Worm (Caenorhabditis elegans) whole organism, early embryonic: Measurements from ENCODE around the gene C54G10.1.

Experiments used
- B0310.2 ChIP-seq: sonication (generic microtip); optimal IDR thresholded peaks from 2 replicates; lab custom pipeline; 2016; ENCODE audit warnings: mild to moderate bottlenecking, missing genetic modification characterization, missing compliant biosample characterization
- F13C5.2 ChIP-seq: sonication (generic microtip); optimal IDR thresholded peaks from 2 replicates; lab custom pipeline; 2017; ENCODE audit warnings: mild to moderate bottlenecking, missing genetic modification characterization, inconsistent platforms, missing compliant biosample characterization
- aly-1 ChIP-seq: sonication (generic microtip); optimal IDR thresholded peaks from 2 replicates; lab custom pipeline; 2016; ENCODE audit warnings: missing genetic modification characterization, missing compliant biosample characterization
- ama-1 ChIP-seq: fragments of 150-350 bp; optimal IDR thresholded peaks from 2 replicates; lab custom pipeline; 2014
- ceh-13 ChIP-seq: fragments of 200-800 bp; sonication (Bioruptor generic); optimal IDR thresholded peaks from 2 replicates; lab custom pipeline; 2018; ENCODE audit warnings: mild to moderate bottlenecking, missing genetic modification characterization, missing compliant biosample characterization
- ceh-36 ChIP-seq: sonication (generic microtip); optimal IDR thresholded peaks from 2 replicates; lab custom pipeline; 2016; ENCODE audit warnings: missing genetic modification characterization, inconsistent platforms, missing compliant biosample characterization
- ets-7 ChIP-seq: sonication (generic microtip); optimal IDR thresholded peaks from 2 replicates; lab custom pipeline; 2016; ENCODE audit warnings: missing genotype, missing genetic modification characterization, missing compliant biosample characterization
- flt-1 ChIP-seq: fragments of 200-800 bp; sonication (Bioruptor generic); IDR thresholded peaks from 2 replicates; pipeline ENCODE4 v1.3.6; 2022; ENCODE audit warnings: missing genetic modification characterization, missing compliant biosample characterization
- hmbx-1 ChIP-seq: sonication (generic microtip); optimal IDR thresholded peaks from 2 replicates; lab custom pipeline; 2016; ENCODE audit warnings: mild to moderate bottlenecking, missing genetic modification characterization, missing compliant biosample characterization
- hmg-4 ChIP-seq: fragments of 200-800 bp; sonication (Bioruptor generic); optimal IDR thresholded peaks from 2 replicates; lab custom pipeline; 2018; ENCODE audit warnings: mild to moderate bottlenecking, missing genetic modification characterization, missing compliant biosample characterization
- hnd-1 ChIP-seq: sonication (generic microtip); optimal IDR thresholded peaks from 2 replicates; lab custom pipeline; 2016; ENCODE audit warnings: missing genetic modification characterization, missing compliant biosample characterization
- pes-1 ChIP-seq: fragments of 200-800 bp; sonication (Bioruptor generic); IDR thresholded peaks from 2 replicates; pipeline ENCODE4 v1.3.6; 2022; ENCODE audit warnings: missing genetic modification reagents, missing genetic modification characterization, missing compliant biosample characterization
- scrt-1 ChIP-seq: fragments of 200-800 bp; sonication (Bioruptor generic); IDR thresholded peaks from 2 replicates; pipeline ENCODE4 v1.3.6; 2022; ENCODE audit warnings: missing genetic modification characterization, missing compliant biosample characterization
- sea-1 ChIP-seq: fragments of 200-800 bp; sonication (Bioruptor generic); conservative IDR thresholded peaks from 2 replicates; pipeline ENCODE4 v1.3.6; 2022; ENCODE audit warnings: missing genetic modification characterization, missing compliant biosample characterization
- tbx-11 ChIP-seq: fragments of 200-800 bp; sonication (Bioruptor generic); IDR thresholded peaks from 2 replicates; pipeline ENCODE4 v1.3.6; 2022; ENCODE audit warnings: missing genetic modification characterization, missing compliant biosample characterization
- tbx-37 ChIP-seq: fragments of 200-800 bp; sonication (Bioruptor generic); conservative IDR thresholded peaks from 2 replicates; pipeline ENCODE4 v1.3.6; 2022; ENCODE audit warnings: missing genetic modification reagents, missing genetic modification characterization, missing compliant biosample characterization
- tra-4 ChIP-seq: sonication (generic microtip); optimal IDR thresholded peaks from 2 replicates; lab custom pipeline; 2017; ENCODE audit warnings: missing genetic modification characterization, missing compliant biosample characterization

The C54G10.1 gene

ce11 chrV:14620311-14620710 is 20.6 kb upstream of the C54G10.1 start:
- TF ChIP-seq hmg-4 (GFP tag; lab: Kevin White, UChicago) (no peak), B0310.2 (tag; lab: Kevin White, UChicago) (no peak), tra-4 (tag; lab: Kevin White, UChicago) (no peak), hmbx-1 (tag; lab: Kevin White, UChicago) (no peak), ceh-36 (no peak), ets-7 (no peak), pes-1 (no peak), ceh-13 (no peak), sea-1 (GFP tag; lab: Robert Waterston, UW) (no peak), tbx-37 (GFP tag; lab: Robert Waterston, UW) (no peak), F13C5.2 (tag; lab: Kevin White, UChicago) (no peak), flt-1 (no peak), tbx-11 (GFP tag; lab: Robert Waterston, UW) (no peak), aly-1 (no peak), hnd-1 (tag; lab: Kevin White, UChicago) (no peak), scrt-1 (GFP tag; lab: Robert Waterston, UW) (no peak), ama-1 (lab: Kevin White, UChicago) (no peak)

- TF ChIP-seq hmg-4 (GFP tag; lab: Kevin White, UChicago), result no peak
- no peak for TF ChIP-seq ets-7
- no peak for TF ChIP-seq flt-1
These were observed 20.1 kb upstream of the C54G10.1 start, which contains the start of gene hot-1 for ce11 chrV:14620835-14621234. Gene hot-1, plus strand, starts transcription at chrV:14621135.

- TF ChIP-seq ceh-36 (no peak), scrt-1 (GFP tag; lab: Robert Waterston, UW) (no peak), ceh-13 (no peak), F13C5.2 (tag; lab: Kevin White, UChicago) (no peak), tbx-11 (GFP tag; lab: Robert Waterston, UW) (no peak), B0310.2 (tag; lab: Kevin White, UChicago) (no peak), hnd-1 (tag; lab: Kevin White, UChicago) (no peak), sea-1 (GFP tag; lab: Robert Waterston, UW) (no peak), pes-1 (no peak), ets-7 (no peak), tra-4 (tag; lab: Kevin White, UChicago) (no peak), aly-1 (no peak), flt-1 (no peak)
These were observed 15.2 kb upstream of the C54G10.1 start for ce11 chrV:14625662-14626061.

- TF ChIP-seq sea-1 (GFP tag; lab: Robert Waterston, UW), result no peak
- no peak for TF ChIP-seq F13C5.2 (tag; lab: Kevin White, UChicago)
- TF ChIP-seq tbx-37 (GFP tag; lab: Robert Waterston, UW), result no peak
- no peak for TF ChIP-seq hmbx-1 (tag; lab: Kevin White, UChicago)
- TF ChIP-seq ama-1 (lab: Kevin White, UChicago), result no peak
- TF ChIP-seq hmg-4 (GFP tag; lab: Kevin White, UChicago), result no peak
- TF ChIP-seq ceh-13, result no peak
- TF ChIP-seq ets-7, result no peak
- TF ChIP-seq flt-1, result no peak
These were observed 9.3 kb upstream of the C54G10.1 start, which contains the start of gene F43D2.3 for ce11 chrV:14631588-14631987. Gene F43D2.3, plus strand, starts transcription at chrV:14631888.

ce11 chrV:14633319-14633718 is 7.6 kb upstream of the C54G10.1 start:
- no peak for TF ChIP-seq B0310.2 (tag; lab: Kevin White, UChicago)
- no peak for TF ChIP-seq hmg-4 (GFP tag; lab: Kevin White, UChicago)
- no peak for TF ChIP-seq flt-1
- no peak for TF ChIP-seq tra-4 (tag; lab: Kevin White, UChicago)
- TF ChIP-seq hmbx-1 (tag; lab: Kevin White, UChicago), result no peak
- no peak for TF ChIP-seq ceh-13
- no peak for TF ChIP-seq sea-1 (GFP tag; lab: Robert Waterston, UW)
- no peak for TF ChIP-seq ama-1 (lab: Kevin White, UChicago)
- TF ChIP-seq aly-1, result no peak
- TF ChIP-seq ceh-36, result no peak
- no peak for TF ChIP-seq tbx-37 (GFP tag; lab: Robert Waterston, UW)
- no peak for TF ChIP-seq F13C5.2 (tag; lab: Kevin White, UChicago)
- TF ChIP-seq scrt-1 (GFP tag; lab: Robert Waterston, UW), result no peak
- TF ChIP-seq pes-1, result no peak
- TF ChIP-seq tbx-11 (GFP tag; lab: Robert Waterston, UW), result no peak

- TF ChIP-seq aly-1 (no peak), scrt-1 (GFP tag; lab: Robert Waterston, UW) (no peak), tbx-11 (GFP tag; lab: Robert Waterston, UW) (no peak), hnd-1 (tag; lab: Kevin White, UChicago) (no peak), hmbx-1 (tag; lab: Kevin White, UChicago) (no peak), flt-1 (no peak), pes-1 (no peak), ama-1 (lab: Kevin White, UChicago) (no peak), F13C5.2 (tag; lab: Kevin White, UChicago) (no peak)
These were observed 5.8 kb upstream of the C54G10.1 start, which contains the start of gene F43D2.6 for ce11 chrV:14635119-14635518. Gene F43D2.6, minus strand, starts transcription at chrV:14635180.

- no peak for TF ChIP-seq ceh-36
These were observed 2.8 kb upstream of the C54G10.1 start for ce11 chrV:14638075-14638474.

- no peak for TF ChIP-seq sea-1 (GFP tag; lab: Robert Waterston, UW)
- no peak for TF ChIP-seq tra-4 (tag; lab: Kevin White, UChicago)
- no peak for TF ChIP-seq flt-1
- no peak for TF ChIP-seq pes-1
- TF ChIP-seq tbx-11 (GFP tag; lab: Robert Waterston, UW), result no peak
- no peak for TF ChIP-seq ama-1 (lab: Kevin White, UChicago)
- no peak for TF ChIP-seq ets-7
These were observed 830 bp upstream of the C54G10.1 start, which contains the start of gene F43D2.7 for ce11 chrV:14640071-14640470. Gene F43D2.7, minus strand, starts transcription at chrV:14640171.
